Fruit fly (Drosophila melanogaster): Measurements from ENCODE around the gene alpha-Est5.

DNA sequence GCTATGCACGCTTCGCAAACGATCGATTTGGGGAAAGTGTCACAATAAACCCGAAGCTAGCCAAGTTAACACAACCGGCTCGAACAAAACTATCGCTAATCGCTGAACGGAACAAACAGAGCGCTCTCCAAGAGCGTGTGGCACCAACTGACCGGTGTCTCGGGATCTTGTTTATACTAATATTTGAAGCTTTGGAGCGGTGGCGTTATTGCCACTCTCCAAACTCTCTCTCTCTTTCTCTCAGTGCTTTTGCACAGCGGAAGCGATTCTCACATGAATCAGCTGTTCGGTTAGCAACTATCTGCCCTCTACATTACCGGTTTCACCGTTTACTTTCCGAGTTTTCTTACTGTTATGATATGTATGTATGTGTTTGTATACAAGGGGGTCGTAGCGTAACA is 44.7 kb downstream of the alpha-Est5 start:
- no peak for TF ChIP-seq fd3F (GFP tag; optimal IDR thresholded peaks at IDR 0.05)
- no peak for TF ChIP-seq CG17359 (tag; optimal IDR thresholded peaks at IDR 0.05)
- TF ChIP-seq CG15011 (GFP tag; optimal IDR thresholded peaks at IDR 0.05), result no peak
- no peak for TF ChIP-seq CG12155 (GFP tag; optimal IDR thresholded peaks at IDR 0.05)
- no peak for TF ChIP-seq CG1529 (GFP tag; optimal IDR thresholded peaks at IDR 0.05)
- no peak for TF ChIP-seq nmo (GFP tag; optimal IDR thresholded peaks at IDR 0.05)
- TF ChIP-seq CG6854 (GFP tag; optimal IDR thresholded peaks at IDR 0.05), result no peak
- TF ChIP-seq Gug (GFP tag; IDR thresholded peaks at IDR 0.05), result no peak
- no peak for TF ChIP-seq CG12942 (GFP tag; optimal IDR thresholded peaks at IDR 0.05)
- TF ChIP-seq lilli (GFP tag; optimal IDR thresholded peaks at IDR 0.05), result no peak
- no peak for TF ChIP-seq CG18476 (GFP tag; optimal IDR thresholded peaks at IDR 0.05)
- TF ChIP-seq CG11695 (GFP tag; IDR thresholded peaks at IDR 0.05), result no peak
